Fruit fly (Drosophila melanogaster) whole organism, embryonic: ENCODE data around the gene CG5968.

Experiments
- Asciz ChIP-seq: fragments of 200-800 bp; sonication (Bioruptor generic); optimal IDR thresholded peaks from 2 replicates; lab custom pipeline; 2017; ENCODE audit warnings: missing biosample characterization, mild to moderate bottlenecking, missing genetic modification characterization, missing genetic modification reagents
- Bgb ChIP-seq: fragments of 200-800 bp; sonication (Bioruptor generic); IDR thresholded peaks from 2 replicates; pipeline ENCODE4 v1.3.6; 2022; ENCODE audit warnings: missing biosample characterization, missing genetic modification characterization; ENCODE audit not compliant: partially characterized antibody
- CG10431 ChIP-seq: fragments of 200-800 bp; sonication (Bioruptor generic); optimal IDR thresholded peaks from 3 replicates; lab custom pipeline; 2018; ENCODE audit warnings: missing biosample characterization, mild to moderate bottlenecking, missing genetic modification characterization
- CG12391 ChIP-seq: fragments of 200-800 bp; sonication (Bioruptor generic); optimal IDR thresholded peaks from 3 replicates; lab custom pipeline; 2018; ENCODE audit warnings: missing biosample characterization, mild to moderate bottlenecking, missing genetic modification characterization, moderate library complexity
- CG13624 ChIP-seq: fragments of 200-800 bp; sonication (Bioruptor generic); optimal IDR thresholded peaks from 2 replicates; lab custom pipeline; 2016; ENCODE audit warnings: missing biosample characterization, missing genetic modification characterization
- CG15269 ChIP-seq: fragments of 200-800 bp; sonication (Bioruptor generic); optimal IDR thresholded peaks from 2 replicates; lab custom pipeline; 2018; ENCODE audit warnings: missing biosample characterization, mild to moderate bottlenecking, missing genetic modification characterization, moderate library complexity
- CG15514 ChIP-seq: fragments of 200-800 bp; sonication (Bioruptor generic); optimal IDR thresholded peaks from 3 replicates; lab custom pipeline; 2017; ENCODE audit warnings: missing biosample characterization, missing genetic modification characterization, mild to moderate bottlenecking, moderate library complexity, missing genetic modification reagents
- CG2875 ChIP-seq: fragments of 200-800 bp; sonication (Bioruptor generic); optimal IDR thresholded peaks from 2 replicates; lab custom pipeline; 2017; ENCODE audit warnings: missing biosample characterization, mild to moderate bottlenecking, missing genetic modification characterization, missing genetic modification reagents
- CG3163 ChIP-seq: fragments of 200-800 bp; sonication (Bioruptor generic); optimal IDR thresholded peaks from 3 replicates; lab custom pipeline; 2016; ENCODE audit warnings: missing biosample characterization, missing genetic modification characterization
- CTCF ChIP-seq: fragments of 200-800 bp; sonication (Bioruptor generic); optimal IDR thresholded peaks from 2 replicates; lab custom pipeline; 2017; ENCODE audit warnings: missing biosample characterization, mild to moderate bottlenecking, missing genetic modification characterization, moderate library complexity
- Chrac-16 ChIP-seq: fragments of 200-800 bp; sonication (Bioruptor generic); optimal IDR thresholded peaks from 3 replicates; lab custom pipeline; 2016; ENCODE audit warnings: missing biosample characterization, missing genetic modification characterization
- D19A ChIP-seq: fragments of 200-800 bp; optimal IDR thresholded peaks from 3 replicates; lab custom pipeline; 2019; ENCODE audit warnings: missing biosample characterization, mild to moderate bottlenecking, missing genetic modification characterization, moderate library complexity
- Ets97D ChIP-seq: fragments of 200-800 bp; sonication (Bioruptor generic); optimal IDR thresholded peaks from 3 replicates; lab custom pipeline; 2016; ENCODE audit warnings: missing biosample characterization, missing genetic modification characterization
- HLH54F ChIP-seq: fragments of 200-800 bp; sonication (Bioruptor generic); optimal IDR thresholded peaks from 3 replicates; lab custom pipeline; 2016; ENCODE audit warnings: missing biosample characterization, missing genetic modification characterization
- Hr51 ChIP-seq, 2 experiments: fragments of 200-800 bp; sonication (Bioruptor generic); optimal IDR thresholded peaks; 2 replicates in 1 of 2; 3 replicates in 1 of 2; lab custom pipeline; 2016 to 2018; ENCODE audit warnings: missing biosample characterization in 2 of 2, missing genetic modification characterization in 2 of 2, mild to moderate bottlenecking in 1 of 2, moderate library complexity in 1 of 2
- Hr78 ChIP-seq, 2 experiments: fragments of 200-800 bp in 1 of 2; fragments of >200 bp in 1 of 2; sonication (Bioruptor generic) in 1 of 2; optimal IDR thresholded peaks; 2 replicates each; lab custom pipeline; 2017 to 2019; ENCODE audit warnings: missing biosample characterization in 2 of 2, missing genetic modification characterization in 2 of 2, mild to moderate bottlenecking in 1 of 2, moderate library complexity in 1 of 2
- Lim3 ChIP-seq: fragments of 200-800 bp; sonication (Bioruptor generic); IDR thresholded peaks from 2 replicates; pipeline ENCODE4 v1.3.6; 2022; ENCODE audit warnings: missing biosample characterization, missing genetic modification characterization
- Lpt ChIP-seq: fragments of >200 bp; optimal IDR thresholded peaks from 2 replicates; lab custom pipeline; 2018; ENCODE audit warnings: missing biosample characterization, missing genetic modification characterization
- Neu2 ChIP-seq: fragments of 200-800 bp; sonication (Bioruptor generic); optimal IDR thresholded peaks from 3 replicates; lab custom pipeline; 2016; ENCODE audit warnings: missing biosample characterization, missing genetic modification characterization, borderline replicate concordance
- Nf-YB ChIP-seq: fragments of 200-800 bp; sonication (Bioruptor generic); optimal IDR thresholded peaks from 3 replicates; lab custom pipeline; 2019; ENCODE audit warnings: missing biosample characterization, mild to moderate bottlenecking, missing genetic modification characterization, moderate library complexity
- Oli ChIP-seq: fragments of 200-800 bp; sonication (Bioruptor generic); optimal IDR thresholded peaks from 2 replicates; lab custom pipeline; 2018; ENCODE audit warnings: missing biosample characterization, mild to moderate bottlenecking, missing genetic modification characterization, moderate library complexity
- Opbp ChIP-seq: fragments of 200-800 bp; sonication (Bioruptor generic); IDR thresholded peaks from 3 replicates; pipeline ENCODE4 v1.3.6; 2022; ENCODE audit warnings: missing biosample characterization, missing genetic modification characterization; ENCODE audit not compliant: partially characterized antibody
- Xrp1 ChIP-seq: fragments of 200-800 bp; sonication (Bioruptor generic); IDR thresholded peaks from 2 replicates; pipeline ENCODE4 v1.3.6; 2022; ENCODE audit warnings: missing biosample characterization, missing genetic modification characterization
- aop ChIP-seq: fragments of 200-800 bp; sonication (Bioruptor generic); IDR thresholded peaks from 2 replicates; pipeline ENCODE4 v1.3.6; 2022; ENCODE audit warnings: missing biosample characterization, missing genetic modification characterization
- ash1 ChIP-seq: fragments of 200-800 bp; sonication (Bioruptor generic); optimal IDR thresholded peaks from 2 replicates; lab custom pipeline; 2018; ENCODE audit warnings: missing biosample characterization, mild to moderate bottlenecking, missing genetic modification characterization
- caup ChIP-seq: fragments of 200-800 bp; sonication (Bioruptor generic); optimal IDR thresholded peaks from 3 replicates; lab custom pipeline; 2017; ENCODE audit warnings: missing biosample characterization, mild to moderate bottlenecking, missing genetic modification characterization, moderate library complexity; ENCODE audit not compliant: severe bottlenecking
- ci ChIP-seq: fragments of 200-800 bp; sonication (Bioruptor generic); IDR thresholded peaks from 3 replicates; pipeline ENCODE4 v1.3.6; 2022; ENCODE audit warnings: missing biosample characterization, missing genetic modification characterization
- crp ChIP-seq, 2 experiments: fragments of 200-800 bp; sonication (Bioruptor generic); optimal IDR thresholded peaks; 2 replicates in 1 of 2; 3 replicates in 1 of 2; lab custom pipeline; 2017; ENCODE audit warnings: missing biosample characterization in 2 of 2, missing genetic modification characterization in 2 of 2, mild to moderate bottlenecking in 1 of 2, moderate library complexity in 1 of 2
- dm ChIP-seq: fragments of 200-800 bp; sonication (Bioruptor generic); optimal IDR thresholded peaks from 3 replicates; lab custom pipeline; 2016; ENCODE audit warnings: missing biosample characterization, missing genetic modification characterization
- dmrt11E ChIP-seq: fragments of 200-800 bp; sonication (Bioruptor generic); optimal IDR thresholded peaks from 3 replicates; lab custom pipeline; 2018; ENCODE audit warnings: missing biosample characterization, mild to moderate bottlenecking, missing genetic modification characterization, moderate library complexity
- dmrt99B ChIP-seq: fragments of 200-800 bp; sonication (Bioruptor generic); optimal IDR thresholded peaks from 2 replicates; lab custom pipeline; 2018; ENCODE audit warnings: missing biosample characterization, mild to moderate bottlenecking, missing genetic modification characterization, moderate library complexity
- ems ChIP-seq: fragments of 200-800 bp; sonication (Bioruptor generic); optimal IDR thresholded peaks from 3 replicates; lab custom pipeline; 2016; ENCODE audit warnings: missing biosample characterization, missing genetic modification characterization
- en ChIP-seq: fragments of 200-800 bp; sonication (Bioruptor generic); optimal IDR thresholded peaks from 2 replicates; lab custom pipeline; 2016; ENCODE audit warnings: missing biosample characterization, missing genetic modification characterization
- esg ChIP-seq: fragments of 200-800 bp; sonication (Bioruptor generic); conservative IDR thresholded peaks from 2 replicates; pipeline ENCODE4 v1.3.6; 2022; ENCODE audit warnings: missing biosample characterization, missing genetic modification characterization
- eve ChIP-seq, 2 experiments: fragments of >200 bp; optimal IDR thresholded peaks; 2 replicates each; lab custom pipeline; 2017; ENCODE audit warnings: missing biosample characterization in 2 of 2, missing genetic modification characterization in 2 of 2
- ftz-f1 ChIP-seq: fragments of 200-800 bp; sonication (Bioruptor generic); optimal IDR thresholded peaks from 2 replicates; lab custom pipeline; 2016; ENCODE audit warnings: missing biosample characterization, missing genetic modification characterization
- hbn ChIP-seq: fragments of 200-800 bp; sonication (Bioruptor generic); IDR thresholded peaks from 2 replicates; pipeline ENCODE4 v1.3.6; 2022; ENCODE audit warnings: missing biosample characterization, missing genetic modification characterization; ENCODE audit not compliant: partially characterized antibody
- lilli ChIP-seq: fragments of 200-800 bp; sonication (Bioruptor generic); optimal IDR thresholded peaks from 3 replicates; lab custom pipeline; 2016; ENCODE audit warnings: missing biosample characterization, missing genetic modification characterization
- mirr ChIP-seq: fragments of 200-800 bp; sonication (Bioruptor generic); optimal IDR thresholded peaks from 3 replicates; lab custom pipeline; 2018; ENCODE audit warnings: missing biosample characterization, mild to moderate bottlenecking, missing genetic modification characterization
- pfk ChIP-seq: fragments of 200-800 bp; sonication (Bioruptor generic); optimal IDR thresholded peaks from 2 replicates; lab custom pipeline; 2018; ENCODE audit warnings: missing biosample characterization, mild to moderate bottlenecking, missing genetic modification characterization, moderate library complexity
- prd ChIP-seq, 3 experiments: fragments of >200 bp in 2 of 3; fragments of 200-800 bp in 1 of 3; sonication (Bioruptor generic) in 1 of 3; optimal IDR thresholded peaks in 2 of 3; IDR thresholded peaks in 1 of 3; 2 replicates in 2 of 3; 3 replicates in 1 of 3; pipeline versions ENCODE4 v1.3.6 to Lab custom; 2017 to 2022; ENCODE audit warnings: missing biosample characterization in 1 of 3, missing genetic modification characterization in 1 of 3
- pros ChIP-seq: fragments of 200-800 bp; sonication (Bioruptor generic); optimal IDR thresholded peaks from 3 replicates; lab custom pipeline; 2019; ENCODE audit warnings: missing biosample characterization, mild to moderate bottlenecking, missing genetic modification characterization, moderate library complexity
- sens-2 ChIP-seq: fragments of 200-800 bp; sonication (Bioruptor generic); IDR thresholded peaks from 2 replicates; pipeline ENCODE4 v1.3.6; 2022; ENCODE audit warnings: missing biosample characterization, missing genetic modification characterization
- unc-4 ChIP-seq: fragments of 200-800 bp; sonication (Bioruptor generic); IDR thresholded peaks from 2 replicates; pipeline ENCODE4 v1.3.6; 2022; ENCODE audit warnings: missing biosample characterization, missing genetic modification characterization; ENCODE audit not compliant: partially characterized antibody
- vvl ChIP-seq: fragments of 200-800 bp; sonication (Bioruptor generic); IDR thresholded peaks from 2 replicates; pipeline ENCODE4 v1.3.6; 2022; ENCODE audit warnings: missing biosample characterization, missing genetic modification characterization
- wor ChIP-seq: fragments of 200-800 bp; sonication (Bioruptor generic); IDR thresholded peaks from 2 replicates; pipeline ENCODE4 v1.3.6; 2022; ENCODE audit warnings: missing biosample characterization, missing genetic modification characterization
- zf30C ChIP-seq: fragments of 200-800 bp; sonication (Bioruptor generic); optimal IDR thresholded peaks from 3 replicates; lab custom pipeline; 2018; ENCODE audit warnings: missing biosample characterization, mild to moderate bottlenecking, missing genetic modification characterization
- zfh1 ChIP-seq: fragments of 200-800 bp; sonication (Bioruptor generic); IDR thresholded peaks from 3 replicates; pipeline ENCODE4 v1.3.6; 2022; ENCODE audit warnings: missing biosample characterization, missing genetic modification characterization

Gene CG5968

dm6 chr2L:16520475-16521344 is 29.0 kb downstream of the CG5968 start (continued):
- TF ChIP-seq esg (GFP tag; lab: Robert Waterston, UW) (no peak), wor (no peak), crp (GFP tag; optimal IDR thresholded peaks at IDR 0.05; lab: Kevin White, UChicago) (no peak), mirr (no peak), CG15269 (tag; lab: Kevin White, UChicago) (no peak), lilli (GFP tag; lab: Kevin White, UChicago) (peak; percentile 38), ci (GFP tag; lab: Robert Waterston, UW) (no peak), sens-2 (GFP tag; lab: Robert Waterston, UW) (no peak), prd (optimal IDR thresholded peaks at IDR 0.05; lab: Kevin White, UChicago) (no peak), prd (GFP tag; IDR thresholded peaks at IDR 0.05; lab: Robert Waterston, UW) (no peak; the same call in 2 of the 3 replicates), pros (GFP tag; lab: Kevin White, UChicago) (no peak), D19A (tag; lab: Kevin White, UChicago) (peak; percentile 95), zfh1 (GFP tag; lab: Robert Waterston, UW) (no peak), ash1 (GFP tag; lab: Kevin White, UChicago) (no peak), Asciz (no peak), Bgb (peak; percentile 31; the same call in 1 of the 2 replicates), dmrt99B (tag; lab: Kevin White, UChicago) (no peak), dmrt11E (tag; lab: Kevin White, UChicago) (no peak), hbn (no peak), vvl (peak; percentile 60; the same call in 1 of the 2 replicates), CG13624 (no peak), Hr78 (GFP tag; optimal IDR thresholded peaks at IDR 0.05; lab: Kevin White, UChicago) (no peak), zf30C (GFP tag; lab: Kevin White, UChicago) (no peak), Nf-YB (GFP tag; lab: Kevin White, UChicago) (no peak), aop (GFP tag; lab: Robert Waterston, UW) (no peak), CG12391 (no peak), Neu2 (GFP tag; lab: Kevin White, UChicago) (no peak), Lpt (GFP tag; lab: Kevin White, UChicago) (no peak), pfk (GFP tag; lab: Kevin White, UChicago) (no peak), unc-4 (GFP tag; lab: Robert Waterston, UW) (no peak), ftz-f1 (GFP tag; lab: Kevin White, UChicago) (no peak), eve (GFP tag; optimal IDR thresholded peaks at IDR 0.05; lab: Kevin White, UChicago) (peak in 1 of 2 experiments; percentile 74), Lim3 (no peak), CG10431 (GFP tag; lab: Kevin White, UChicago) (no peak), dm (GFP tag; lab: Kevin White, UChicago) (no peak), Chrac-16 (GFP tag; lab: Kevin White, UChicago) (no peak), Ets97D (GFP tag; lab: Kevin White, UChicago) (no peak), CG3163 (GFP tag; lab: Kevin White, UChicago) (peak; percentile 93), en (GFP tag; lab: Kevin White, UChicago) (no peak), Opbp (GFP tag; lab: Robert Waterston, UW) (no peak), CG15514 (GFP tag; lab: Kevin White, UChicago) (no peak), CTCF (GFP tag; lab: Kevin White, UChicago) (no peak), Xrp1 (no peak), Hr51 (GFP tag; optimal IDR thresholded peaks at IDR 0.05; lab: Kevin White, UChicago) (no peak), CG2875 (no peak), Oli (no peak), ems (no peak), HLH54F (GFP tag; lab: Kevin White, UChicago) (no peak), caup (GFP tag; lab: Kevin White, UChicago) (no peak)
